Worm (Caenorhabditis elegans) whole organism, L4 larva: Measurements from ENCODE around the gene rpl-36.

Experiments
- F10B5.3 ChIP-seq: sonication (generic microtip); optimal IDR thresholded peaks from 2 replicates; lab custom pipeline; 2016; ENCODE audit warnings: mild to moderate bottlenecking, missing genetic modification characterization, missing compliant biosample characterization
- T20F7.1 ChIP-seq: fragments of 200-800 bp; sonication (Bioruptor generic); optimal IDR thresholded peaks from 2 replicates; lab custom pipeline; 2018; ENCODE audit warnings: mild to moderate bottlenecking, missing genetic modification characterization, missing compliant biosample characterization
- Y105C5A.15 ChIP-seq: fragments of 200-800 bp; sonication (Bioruptor generic); IDR thresholded peaks from 2 replicates; pipeline ENCODE4 v1.3.6; 2022; ENCODE audit warnings: missing genetic modification characterization, missing compliant biosample characterization
- Y48G9A.11 ChIP-seq: fragments of 200-800 bp; sonication (Bioruptor generic); IDR thresholded peaks from 2 replicates; pipeline ENCODE4 v1.3.6; 2022; ENCODE audit warnings: missing genetic modification reagents, missing genetic modification characterization, missing compliant biosample characterization
- Y5F2A.4 ChIP-seq: fragments of 200-800 bp; sonication (Bioruptor generic); optimal IDR thresholded peaks from 2 replicates; lab custom pipeline; 2018; ENCODE audit warnings: mild to moderate bottlenecking, missing genetic modification characterization, missing compliant biosample characterization
- ZK546.5 ChIP-seq, 2 experiments: sonication (generic microtip); optimal IDR thresholded peaks; 2 replicates each; lab custom pipeline; 2017; ENCODE audit warnings: missing biosample characterization in 2 of 2, missing genetic modification characterization in 2 of 2
- ama-1 ChIP-seq: fragments of 150-350 bp; optimal IDR thresholded peaks from 2 replicates; lab custom pipeline; 2014; ENCODE audit warnings: inconsistent platforms, mixed read lengths
- ceh-32 ChIP-seq: sonication (generic microtip); optimal IDR thresholded peaks from 2 replicates; lab custom pipeline; 2016; ENCODE audit warnings: mild to moderate bottlenecking, missing genetic modification characterization, missing compliant biosample characterization; ENCODE audit not compliant: poor library complexity
- ceh-82 ChIP-seq: sonication (generic microtip); optimal IDR thresholded peaks from 2 replicates; lab custom pipeline; 2017; ENCODE audit warnings: missing biosample characterization, missing genetic modification characterization
- daf-16 ChIP-seq, 3 experiments: sonication (generic microtip); optimal IDR thresholded peaks; 2 replicates each; lab custom pipeline; 2016 to 2017; ENCODE audit warnings: missing genetic modification characterization in 3 of 3, missing genetic modification reagents in 3 of 3, mild to moderate bottlenecking in 2 of 3, missing compliant biosample characterization in 2 of 3, missing biosample characterization in 1 of 3, moderate library complexity in 1 of 3
- dmd-8 ChIP-seq: fragments of 200-800 bp; sonication (Bioruptor generic); IDR thresholded peaks from 2 replicates; pipeline ENCODE4 v1.3.6; 2022; ENCODE audit warnings: missing genetic modification characterization, missing compliant biosample characterization
- dpl-1 ChIP-seq: fragments of 150-350 bp; optimal IDR thresholded peaks from 2 replicates; lab custom pipeline; 2014; ENCODE audit warnings: missing biosample characterization, missing genetic modification reagents, missing genetic modification characterization
- duxl-1 ChIP-seq: sonication (generic microtip); optimal IDR thresholded peaks from 2 replicates; lab custom pipeline; 2016; ENCODE audit warnings: mild to moderate bottlenecking, missing genetic modification characterization, moderate library complexity, missing compliant biosample characterization; ENCODE audit not compliant: poor library complexity
- fos-1 ChIP-seq: fragments of 150-350 bp; optimal IDR thresholded peaks from 2 replicates; lab custom pipeline; 2014; ENCODE audit warnings: missing biosample characterization, missing genetic modification characterization
- hif-1 ChIP-seq, 2 experiments: sonication (generic microtip); optimal IDR thresholded peaks; 2 replicates each; lab custom pipeline; 2016 to 2017; ENCODE audit warnings: missing compliant biosample characterization in 2 of 2, missing genetic modification characterization in 2 of 2, missing genetic modification reagents in 2 of 2, missing genotype in 2 of 2, mild to moderate bottlenecking in 1 of 2
- hlh-11 ChIP-seq: fragments of 200-800 bp; sonication (Bioruptor generic); optimal IDR thresholded peaks from 2 replicates; lab custom pipeline; 2018; ENCODE audit warnings: mild to moderate bottlenecking, missing genetic modification characterization, missing compliant biosample characterization
- hlh-30 ChIP-seq: sonication (generic microtip); optimal IDR thresholded peaks from 2 replicates; lab custom pipeline; 2017; ENCODE audit warnings: antibody characterized with exemption, mild to moderate bottlenecking, missing genetic modification characterization, missing compliant biosample characterization; ENCODE audit not compliant: insufficient read depth
- lin-13 ChIP-seq: fragments of 150-350 bp; optimal IDR thresholded peaks from 2 replicates; lab custom pipeline; 2014; ENCODE audit warnings: missing biosample characterization, missing genetic modification reagents, missing genetic modification characterization
- lin-29 ChIP-seq: fragments of 200-800 bp; sonication (Bioruptor generic); IDR thresholded peaks from 2 replicates; pipeline ENCODE4 v1.3.6; 2022; ENCODE audit warnings: missing genetic modification reagents, missing genetic modification characterization, missing compliant biosample characterization
- lin-38 ChIP-seq: fragments of 200-800 bp; sonication (Bioruptor generic); IDR thresholded peaks from 2 replicates; pipeline ENCODE4 v1.3.6; 2022; ENCODE audit warnings: missing genetic modification reagents, missing genetic modification characterization, missing compliant biosample characterization
- lin-39 ChIP-seq: fragments of 150-350 bp; optimal IDR thresholded peaks from 2 replicates; lab custom pipeline; 2014; ENCODE audit warnings: missing biosample characterization, missing genetic modification reagents, missing genetic modification characterization
- lsy-2 ChIP-seq, 2 experiments: fragments of 150-350 bp in 1 of 2; sonication (generic microtip) in 1 of 2; optimal IDR thresholded peaks; 2 replicates each; lab custom pipeline; 2014 to 2017; ENCODE audit warnings: missing biosample characterization in 2 of 2, missing genetic modification characterization in 2 of 2
- mep-1 ChIP-seq: fragments of 150-350 bp; sonication (generic microtip); optimal IDR thresholded peaks from 3 replicates; lab custom pipeline; 2014; ENCODE audit warnings: missing biosample characterization, missing genetic modification characterization
- mes-2 ChIP-seq: sonication (generic microtip); optimal IDR thresholded peaks from 2 replicates; lab custom pipeline; 2016; ENCODE audit warnings: missing genotype, mild to moderate bottlenecking, missing genetic modification characterization, missing compliant biosample characterization; ENCODE audit not compliant: poor library complexity, severe bottlenecking
- nhr-10 ChIP-seq: fragments of 150-350 bp; optimal IDR thresholded peaks from 2 replicates; lab custom pipeline; 2014; ENCODE audit warnings: missing biosample characterization, missing genetic modification characterization
- nhr-25 ChIP-seq: sonication (generic microtip); optimal IDR thresholded peaks from 2 replicates; lab custom pipeline; 2017; ENCODE audit warnings: missing genetic modification characterization, mild to moderate bottlenecking, missing compliant biosample characterization, antibody characterized with exemption, moderate library complexity, borderline replicate concordance; ENCODE audit not compliant: insufficient read depth
- nhr-28 ChIP-seq: fragments of 150-350 bp; optimal IDR thresholded peaks from 2 replicates; lab custom pipeline; 2014; ENCODE audit warnings: missing biosample characterization, missing genetic modification characterization
- nhr-41 ChIP-seq: fragments of 200-800 bp; sonication (Bioruptor generic); IDR thresholded peaks from 2 replicates; pipeline ENCODE4 v1.3.6; 2022; ENCODE audit warnings: missing genetic modification reagents, missing genetic modification characterization, missing compliant biosample characterization
- nhr-6 ChIP-seq: fragments of 150-350 bp; optimal IDR thresholded peaks from 2 replicates; lab custom pipeline; 2014; ENCODE audit warnings: missing biosample characterization, missing genetic modification characterization
- nhr-77 ChIP-seq: fragments of 150-350 bp; optimal IDR thresholded peaks from 2 replicates; lab custom pipeline; 2014; ENCODE audit warnings: missing biosample characterization, missing genetic modification characterization
- pha-4 ChIP-seq, 2 experiments: fragments of 150-350 bp in 1 of 2; fragments of 200-800 bp in 1 of 2; sonication (Bioruptor generic) in 1 of 2; IDR thresholded peaks in 1 of 2; optimal IDR thresholded peaks in 1 of 2; 2 replicates each; pipeline versions ENCODE4 v1.3.6 to Lab custom; 2014 to 2022; ENCODE audit warnings: missing genetic modification characterization in 2 of 2, missing genetic modification reagents in 2 of 2, missing biosample characterization in 1 of 2, missing compliant biosample characterization in 1 of 2
- skn-1 ChIP-seq: fragments of 150-350 bp; optimal IDR thresholded peaks from 2 replicates; lab custom pipeline; 2014; ENCODE audit warnings: missing biosample characterization, missing genetic modification characterization
- tra-1 ChIP-seq: fragments of 200-800 bp; sonication (Bioruptor generic); IDR thresholded peaks from 2 replicates; pipeline ENCODE4 v1.3.6; 2022; ENCODE audit warnings: missing genetic modification reagents, missing genetic modification characterization, missing compliant biosample characterization
- unc-130 ChIP-seq: sonication (generic microtip); optimal IDR thresholded peaks from 2 replicates; lab custom pipeline; 2016; ENCODE audit warnings: missing genetic modification reagents, missing genetic modification characterization, missing compliant biosample characterization
- unc-62 ChIP-seq, 3 experiments: fragments of 150-350 bp in 1 of 3; sonication (generic microtip); optimal IDR thresholded peaks in 2 of 3; peaks in 1 of 3; 1 replicate in 1 of 3; 2 replicates in 2 of 3; lab custom pipeline; 2014 to 2017; ENCODE audit warnings: missing biosample characterization in 3 of 3, missing genetic modification characterization in 3 of 3, missing genetic modification reagents in 3 of 3, missing genotype in 1 of 3
- zip-2 ChIP-seq: fragments of 150-350 bp; optimal IDR thresholded peaks from 2 replicates; lab custom pipeline; 2014; ENCODE audit warnings: missing biosample characterization, missing genetic modification characterization

Gene rpl-36

ce11 chrIII:7133559-7133958, 46.5 kb upstream of the rpl-36 start, which contains the start of the genes pot-1 and ggtb-1:
pot-1 (minus strand) TSS chrIII:7133678.
ggtb-1 (plus strand) TSS chrIII:7133766.
- TF ChIP-seq lsy-2 (tag; optimal IDR thresholded peaks at IDR 0.05; lab: Kevin White, UChicago) (peak in 1 of 2 experiments; percentile 37), skn-1 (tag; lab: Kevin White, UChicago) (no peak), daf-16 (GFP tag; optimal IDR thresholded peaks at IDR 0.05; lab: Kevin White, UChicago) (no peak), daf-16 (tag; optimal IDR thresholded peaks at IDR 0.05; lab: Kevin White, UChicago) (peak; percentile 29), mep-1 (tag; lab: Kevin White, UChicago) (no peak), unc-62 (GFP tag; optimal IDR thresholded peaks at IDR 0.05 in 1 of 2; lab: Kevin White, UChicago) (no peak), unc-62 (tag; optimal IDR thresholded peaks at IDR 0.05; lab: Kevin White, UChicago) (no peak), lin-29 (GFP tag; lab: Robert Waterston, UW) (no peak), ZK546.5 (tag; optimal IDR thresholded peaks at IDR 0.05; lab: Kevin White, UChicago) (no peak), zip-2 (no peak), nhr-28 (tag; lab: Kevin White, UChicago) (no peak), duxl-1 (tag; lab: Kevin White, UChicago) (no peak), fos-1 (tag; lab: Kevin White, UChicago) (no peak), F10B5.3 (no peak), hlh-11 (no peak), mes-2 (tag; lab: Kevin White, UChicago) (peak; percentile 46), T20F7.1 (peak; percentile 92), dmd-8 (GFP tag; lab: Robert Waterston, UW) (no peak), ama-1 (lab: Kevin White, UChicago) (no peak), ceh-32 (tag; lab: Kevin White, UChicago) (no peak), nhr-41 (GFP tag; lab: Robert Waterston, UW) (no peak), pha-4 (GFP tag; IDR thresholded peaks at IDR 0.05; lab: Robert Waterston, UW) (no peak), pha-4 (tag; optimal IDR thresholded peaks at IDR 0.05; lab: Kevin White, UChicago) (no peak), dpl-1 (GFP tag; lab: Kevin White, UChicago) (peak; percentile 50), Y5F2A.4 (no peak), nhr-77 (tag; lab: Kevin White, UChicago) (no peak), Y48G9A.11 (GFP tag; lab: Robert Waterston, UW) (peak; percentile 81)

ce11 chrIII:7136015-7136414, 44.0 kb upstream of the rpl-36 start, which contains the start of gene B0280.17:
B0280.17 (minus strand) TSS chrIII:7136115.
- no peak for TF ChIP-seq tra-1 (GFP tag; lab: Robert Waterston, UW)
- no peak for TF ChIP-seq lin-13 (GFP tag; lab: Kevin White, UChicago)

DNA sequence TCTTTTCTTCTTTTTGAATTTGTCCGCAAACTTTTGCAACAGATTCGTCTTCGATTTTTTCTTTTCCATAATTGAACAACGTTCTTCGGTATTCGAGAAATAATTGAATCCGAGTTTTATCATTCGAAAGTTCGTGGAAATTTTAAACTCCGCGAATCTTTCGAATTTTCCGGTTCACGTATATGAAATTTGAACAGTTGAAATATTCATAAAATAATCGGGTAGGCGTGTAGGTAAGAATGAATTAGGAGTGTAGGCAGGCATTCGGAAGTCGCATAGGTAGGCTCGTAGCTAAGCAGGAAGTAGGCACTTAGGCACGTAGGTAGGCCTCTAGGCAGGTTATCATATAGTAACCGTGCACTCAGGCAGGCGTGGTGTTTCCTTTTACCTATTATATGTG, 41.9 kb upstream of the rpl-36 start, which contains the start of gene B0280.11:
TSS of gene B0280.11 (minus strand) at position 101 of the 400 bp plus-strand sequence.
- TF ChIP-seq T20F7.1 = no peak
- no peak for TF ChIP-seq unc-130
- TF ChIP-seq lin-39 (tag; lab: Kevin White, UChicago) = no peak
- no peak for TF ChIP-seq nhr-25 (tag; lab: Kevin White, UChicago)
- TF ChIP-seq hlh-30 (tag; lab: Kevin White, UChicago) = no peak
- no peak for TF ChIP-seq ceh-82
- no peak for TF ChIP-seq nhr-6
- no peak for TF ChIP-seq tra-1 (GFP tag; lab: Robert Waterston, UW)
- no peak for TF ChIP-seq mes-2 (tag; lab: Kevin White, UChicago)
- TF ChIP-seq lin-38 (GFP tag; lab: Robert Waterston, UW) = no peak
- TF ChIP-seq nhr-10 = no peak
- no peak for TF ChIP-seq Y105C5A.15 (GFP tag; lab: Robert Waterston, UW)
- no peak for TF ChIP-seq hif-1 (tag; optimal IDR thresholded peaks at IDR 0.05; lab: Kevin White, UChicago)
- TF ChIP-seq ama-1 (lab: Kevin White, UChicago) = no peak
